Worm (Caenorhabditis elegans) whole organism, L4 larva: ENCODE measurements around the gene fbxa-63.

Source experiments
- F10B5.3 ChIP-seq: sonication (generic microtip); optimal IDR thresholded peaks from 2 replicates; lab custom pipeline; 2016; ENCODE audit warnings: mild to moderate bottlenecking, missing genetic modification characterization, missing compliant biosample characterization
- F49E8.2 ChIP-seq: sonication (generic microtip); optimal IDR thresholded peaks from 2 replicates; lab custom pipeline; 2016; ENCODE audit warnings: missing compliant biosample characterization, mild to moderate bottlenecking, missing genetic modification characterization, borderline replicate concordance
- R02D3.7 ChIP-seq: fragments of 150-350 bp; sonication (generic microtip); optimal IDR thresholded peaks from 3 replicates; lab custom pipeline; 2014; ENCODE audit warnings: missing biosample characterization, missing genetic modification characterization
- T26A8.4 ChIP-seq: fragments of 200-800 bp; sonication (Bioruptor generic); IDR thresholded peaks from 2 replicates; pipeline ENCODE4 v1.3.6; 2022; ENCODE audit warnings: missing genetic modification characterization, missing compliant biosample characterization
- Y105C5A.15 ChIP-seq: fragments of 200-800 bp; sonication (Bioruptor generic); IDR thresholded peaks from 2 replicates; pipeline ENCODE4 v1.3.6; 2022; ENCODE audit warnings: missing genetic modification characterization, missing compliant biosample characterization
- Y5F2A.4 ChIP-seq: fragments of 200-800 bp; sonication (Bioruptor generic); optimal IDR thresholded peaks from 2 replicates; lab custom pipeline; 2018; ENCODE audit warnings: mild to moderate bottlenecking, missing genetic modification characterization, missing compliant biosample characterization
- ZK337.2 ChIP-seq: fragments of 200-800 bp; sonication (Bioruptor generic); IDR thresholded peaks from 2 replicates; pipeline ENCODE4 v1.3.6; 2022; ENCODE audit warnings: missing genetic modification reagents, missing genetic modification characterization, missing compliant biosample characterization
- aha-1 ChIP-seq: fragments of 150-350 bp; peaks from one replicate; lab custom pipeline; 2014; ENCODE audit warnings: missing biosample characterization, missing genetic modification characterization
- ama-1 ChIP-seq: fragments of 150-350 bp; optimal IDR thresholded peaks from 2 replicates; lab custom pipeline; 2014; ENCODE audit warnings: inconsistent platforms, mixed read lengths
- ceh-20 ChIP-seq: fragments of 200-800 bp; sonication (Bioruptor generic); IDR thresholded peaks from 2 replicates; pipeline ENCODE4 v1.3.6; 2022; ENCODE audit warnings: missing genetic modification reagents, missing genetic modification characterization, missing compliant biosample characterization
- ceh-32 ChIP-seq: sonication (generic microtip); optimal IDR thresholded peaks from 2 replicates; lab custom pipeline; 2016; ENCODE audit warnings: mild to moderate bottlenecking, missing genetic modification characterization, missing compliant biosample characterization; ENCODE audit not compliant: poor library complexity
- ceh-62 ChIP-seq: sonication (generic microtip); optimal IDR thresholded peaks from 2 replicates; lab custom pipeline; 2017; ENCODE audit warnings: missing biosample characterization, missing genetic modification characterization
- ceh-82 ChIP-seq: sonication (generic microtip); optimal IDR thresholded peaks from 2 replicates; lab custom pipeline; 2017; ENCODE audit warnings: missing biosample characterization, missing genetic modification characterization
- cey-2 ChIP-seq: sonication (generic microtip); optimal IDR thresholded peaks from 3 replicates; lab custom pipeline; 2017; ENCODE audit warnings: missing genetic modification characterization, mild to moderate bottlenecking, missing compliant biosample characterization, antibody characterized with exemption, borderline replicate concordance; ENCODE audit not compliant: insufficient read depth
- daf-19 ChIP-seq: fragments of 200-800 bp; sonication (Bioruptor generic); conservative IDR thresholded peaks from 2 replicates; pipeline ENCODE4 v1.3.6; 2022; ENCODE audit warnings: missing genetic modification characterization, missing compliant biosample characterization
- dpl-1 ChIP-seq: fragments of 150-350 bp; optimal IDR thresholded peaks from 2 replicates; lab custom pipeline; 2014; ENCODE audit warnings: missing biosample characterization, missing genetic modification reagents, missing genetic modification characterization
- egl-43 ChIP-seq: fragments of 200-800 bp; sonication (Bioruptor generic); IDR thresholded peaks from 2 replicates; pipeline ENCODE4 v1.3.6; 2022; ENCODE audit warnings: missing genetic modification reagents, missing genetic modification characterization, missing compliant biosample characterization
- hif-1 ChIP-seq, 2 experiments: sonication (generic microtip); optimal IDR thresholded peaks; 2 replicates each; lab custom pipeline; 2016 to 2017; ENCODE audit warnings: missing compliant biosample characterization in 2 of 2, missing genetic modification characterization in 2 of 2, missing genetic modification reagents in 2 of 2, missing genotype in 2 of 2, mild to moderate bottlenecking in 1 of 2
- hlh-11 ChIP-seq: fragments of 200-800 bp; sonication (Bioruptor generic); optimal IDR thresholded peaks from 2 replicates; lab custom pipeline; 2018; ENCODE audit warnings: mild to moderate bottlenecking, missing genetic modification characterization, missing compliant biosample characterization
- hmg-1.1 ChIP-seq: fragments of 200-800 bp; sonication (Bioruptor generic); IDR thresholded peaks from 2 replicates; pipeline ENCODE4 v1.3.6; 2022; ENCODE audit warnings: missing genetic modification reagents, missing genetic modification characterization, missing compliant biosample characterization
- jun-1 ChIP-seq: fragments of 150-350 bp; optimal IDR thresholded peaks from 2 replicates; lab custom pipeline; 2014; ENCODE audit warnings: missing biosample characterization, missing genetic modification reagents, missing genetic modification characterization
- lin-1 ChIP-seq: fragments of 200-800 bp; sonication (Bioruptor generic); IDR thresholded peaks from 2 replicates; pipeline ENCODE4 v1.3.6; 2022; ENCODE audit warnings: missing genetic modification reagents, missing genetic modification characterization, missing compliant biosample characterization
- lin-13 ChIP-seq: fragments of 150-350 bp; optimal IDR thresholded peaks from 2 replicates; lab custom pipeline; 2014; ENCODE audit warnings: missing biosample characterization, missing genetic modification reagents, missing genetic modification characterization
- lin-15B ChIP-seq: fragments of 150-350 bp; sonication (generic microtip); optimal IDR thresholded peaks from 3 replicates; lab custom pipeline; 2014; ENCODE audit warnings: missing biosample characterization, missing genetic modification characterization
- lin-29 ChIP-seq: fragments of 200-800 bp; sonication (Bioruptor generic); IDR thresholded peaks from 2 replicates; pipeline ENCODE4 v1.3.6; 2022; ENCODE audit warnings: missing genetic modification reagents, missing genetic modification characterization, missing compliant biosample characterization
- lir-3 ChIP-seq: sonication (generic microtip); optimal IDR thresholded peaks from 2 replicates; lab custom pipeline; 2016; ENCODE audit warnings: mild to moderate bottlenecking, missing genetic modification characterization, missing compliant biosample characterization
- lsy-2 ChIP-seq, 2 experiments: fragments of 150-350 bp in 1 of 2; sonication (generic microtip) in 1 of 2; optimal IDR thresholded peaks; 2 replicates each; lab custom pipeline; 2014 to 2017; ENCODE audit warnings: missing biosample characterization in 2 of 2, missing genetic modification characterization in 2 of 2
- madf-5 ChIP-seq, 2 experiments: fragments of 200-800 bp; sonication (Bioruptor generic); IDR thresholded peaks; 2 replicates each; pipeline ENCODE4 v1.3.6; 2022; ENCODE audit warnings: missing compliant biosample characterization in 2 of 2, missing genetic modification characterization in 2 of 2
- madf-9 ChIP-seq: fragments of 200-800 bp; sonication (Bioruptor generic); conservative IDR thresholded peaks from 2 replicates; pipeline ENCODE4 v1.3.6; 2022; ENCODE audit warnings: missing genetic modification reagents, missing genetic modification characterization, missing compliant biosample characterization
- mes-2 ChIP-seq: sonication (generic microtip); optimal IDR thresholded peaks from 2 replicates; lab custom pipeline; 2016; ENCODE audit warnings: missing genotype, mild to moderate bottlenecking, missing genetic modification characterization, missing compliant biosample characterization; ENCODE audit not compliant: poor library complexity, severe bottlenecking
- mxl-3 ChIP-seq: fragments of 200-800 bp; sonication (Bioruptor generic); optimal IDR thresholded peaks from 2 replicates; lab custom pipeline; 2018; ENCODE audit warnings: mild to moderate bottlenecking, missing genetic modification characterization, missing compliant biosample characterization
- nhr-10 ChIP-seq: fragments of 150-350 bp; optimal IDR thresholded peaks from 2 replicates; lab custom pipeline; 2014; ENCODE audit warnings: missing biosample characterization, missing genetic modification characterization
- nhr-11 ChIP-seq: fragments of 150-350 bp; optimal IDR thresholded peaks from 2 replicates; lab custom pipeline; 2014; ENCODE audit warnings: missing biosample characterization, missing genetic modification characterization
- nhr-111 ChIP-seq: fragments of 200-800 bp; sonication (Bioruptor generic); optimal IDR thresholded peaks from 2 replicates; lab custom pipeline; 2018; ENCODE audit warnings: mild to moderate bottlenecking, missing genetic modification characterization, missing compliant biosample characterization
- nhr-25 ChIP-seq: sonication (generic microtip); optimal IDR thresholded peaks from 2 replicates; lab custom pipeline; 2017; ENCODE audit warnings: missing genetic modification characterization, mild to moderate bottlenecking, missing compliant biosample characterization, antibody characterized with exemption, moderate library complexity, borderline replicate concordance; ENCODE audit not compliant: insufficient read depth
- nhr-41 ChIP-seq: fragments of 200-800 bp; sonication (Bioruptor generic); IDR thresholded peaks from 2 replicates; pipeline ENCODE4 v1.3.6; 2022; ENCODE audit warnings: missing genetic modification reagents, missing genetic modification characterization, missing compliant biosample characterization
- nhr-48 ChIP-seq: sonication (generic microtip); optimal IDR thresholded peaks from 2 replicates; lab custom pipeline; 2016; ENCODE audit warnings: mild to moderate bottlenecking, missing genetic modification characterization, missing compliant biosample characterization
- pha-4 ChIP-seq, 2 experiments: fragments of 150-350 bp in 1 of 2; fragments of 200-800 bp in 1 of 2; sonication (Bioruptor generic) in 1 of 2; IDR thresholded peaks in 1 of 2; optimal IDR thresholded peaks in 1 of 2; 2 replicates each; pipeline versions ENCODE4 v1.3.6 to Lab custom; 2014 to 2022; ENCODE audit warnings: missing genetic modification characterization in 2 of 2, missing genetic modification reagents in 2 of 2, missing biosample characterization in 1 of 2, missing compliant biosample characterization in 1 of 2
- php-3 ChIP-seq: fragments of 200-800 bp; sonication (Bioruptor generic); IDR thresholded peaks from 2 replicates; pipeline ENCODE4 v1.3.6; 2022; ENCODE audit warnings: missing genetic modification reagents, missing genetic modification characterization, missing compliant biosample characterization
- saeg-2 ChIP-seq: fragments of 200-800 bp; sonication (Bioruptor generic); IDR thresholded peaks from 2 replicates; pipeline ENCODE4 v1.3.6; 2022; ENCODE audit warnings: missing genetic modification reagents, missing genetic modification characterization, missing compliant biosample characterization
- snpc-1.2 ChIP-seq: fragments of 200-800 bp; sonication (Bioruptor generic); IDR thresholded peaks from 2 replicates; pipeline ENCODE4 v1.3.6; 2022; ENCODE audit warnings: missing genetic modification reagents, missing genetic modification characterization, missing compliant biosample characterization
- spr-1 ChIP-seq: sonication (generic microtip); optimal IDR thresholded peaks from 2 replicates; lab custom pipeline; 2016; ENCODE audit warnings: mild to moderate bottlenecking, missing genetic modification characterization, missing compliant biosample characterization
- spr-3 ChIP-seq: fragments of 200-800 bp; sonication (Bioruptor generic); optimal IDR thresholded peaks from 2 replicates; lab custom pipeline; 2018; ENCODE audit warnings: mild to moderate bottlenecking, missing genetic modification characterization, missing compliant biosample characterization
- tag-97 ChIP-seq: fragments of 200-800 bp; sonication (Bioruptor generic); IDR thresholded peaks from 2 replicates; pipeline ENCODE4 v1.3.6; 2022; ENCODE audit warnings: missing genetic modification characterization, missing compliant biosample characterization
- tra-1 ChIP-seq: fragments of 200-800 bp; sonication (Bioruptor generic); IDR thresholded peaks from 2 replicates; pipeline ENCODE4 v1.3.6; 2022; ENCODE audit warnings: missing genetic modification reagents, missing genetic modification characterization, missing compliant biosample characterization
- unc-39 ChIP-seq: sonication (generic microtip); optimal IDR thresholded peaks from 2 replicates; lab custom pipeline; 2017; ENCODE audit warnings: missing biosample characterization, missing genetic modification characterization
- zag-1 ChIP-seq: fragments of 150-350 bp; optimal IDR thresholded peaks from 2 replicates; lab custom pipeline; 2014; ENCODE audit warnings: missing biosample characterization, missing genetic modification characterization
- ztf-11 ChIP-seq: fragments of 150-350 bp; optimal IDR thresholded peaks from 2 replicates; lab custom pipeline; 2014; ENCODE audit warnings: missing biosample characterization, missing genetic modification characterization
- ztf-7 ChIP-seq: fragments of 150-350 bp; optimal IDR thresholded peaks from 2 replicates; lab custom pipeline; 2014; ENCODE audit warnings: missing biosample characterization, missing genetic modification characterization

Gene fbxa-63

ce11 chrIII:1201958-1202596, 41.2 kb upstream of the fbxa-63 start, which contains the start of the genes mrpl-45 and Y119D3B.12:
mrpl-45 (minus strand) TSS chrIII:1202008.
Y119D3B.12 (plus strand) TSS chrIII:1202546.
- TF ChIP-seq ceh-32 (tag; lab: Kevin White, UChicago) (no peak), lir-3 (no peak), tra-1 (peak; percentile 44; the same call in 1 of the 2 replicates), tag-97 (no peak), ztf-11 (tag; lab: Kevin White, UChicago) (no peak), nhr-25 (tag; lab: Kevin White, UChicago) (no peak), hlh-11 (peak; percentile 54), F10B5.3 (tag; lab: Kevin White, UChicago) (no peak), snpc-1.2 (GFP tag; lab: Robert Waterston, UW) (no peak), spr-3 (no peak), ztf-7 (tag; lab: Kevin White, UChicago) (no peak), nhr-48 (tag; lab: Kevin White, UChicago) (no peak), T26A8.4 (0 out of 2 replicates have a peak, but pooled peaks have one; percentile 45), ceh-62 (no peak), zag-1 (tag; lab: Kevin White, UChicago) (no peak), Y105C5A.15 (no peak), mes-2 (tag; lab: Kevin White, UChicago) (peak; percentile 88), saeg-2 (GFP tag; lab: Robert Waterston, UW) (no peak), lin-29 (GFP tag; lab: Robert Waterston, UW) (no peak), Y5F2A.4 (no peak), pha-4 (GFP tag; IDR thresholded peaks at IDR 0.05; lab: Robert Waterston, UW) (peak; percentile 36; the same call in 1 of the 2 replicates), pha-4 (tag; optimal IDR thresholded peaks at IDR 0.05; lab: Kevin White, UChicago) (no peak), daf-19 (GFP tag; lab: Robert Waterston, UW) (no peak), nhr-11 (tag; lab: Kevin White, UChicago) (peak; percentile 22), php-3 (0 out of 2 replicates have a peak, but pooled peaks have one; percentile 38), jun-1 (tag; lab: Kevin White, UChicago) (peak; percentile 16), nhr-111 (no peak), cey-2 (tag; lab: Kevin White, UChicago) (no peak), hmg-1.1 (peak; percentile 65), unc-39 (tag; lab: Kevin White, UChicago) (no peak), F49E8.2 (no peak), lin-13 (GFP tag; lab: Kevin White, UChicago) (peak; percentile 58), nhr-10 (no peak), nhr-41 (no peak), egl-43 (no peak), dpl-1 (GFP tag; lab: Kevin White, UChicago) (peak; percentile 81), ZK337.2 (GFP tag; lab: Robert Waterston, UW) (no peak), ceh-20 (GFP tag; lab: Robert Waterston, UW) (0 out of 2 replicates have a peak, but pooled peaks have one; percentile 18), madf-5 (GFP tag; IDR thresholded peaks at IDR 0.05; lab: Robert Waterston, UW) (no peak), mxl-3 (GFP tag; lab: Kevin White, UChicago) (no peak), spr-1 (tag; lab: Kevin White, UChicago) (peak; percentile 9), madf-9 (GFP tag; lab: Robert Waterston, UW) (no peak), ama-1 (lab: Kevin White, UChicago) (peak; percentile 2), lsy-2 (tag; optimal IDR thresholded peaks at IDR 0.05; lab: Kevin White, UChicago) (peak in 1 of 2 experiments; percentile 88), lin-1 (no peak), R02D3.7 (no peak), lin-15B (tag; lab: Kevin White, UChicago) (peak; percentile 36), aha-1 (tag; lab: Kevin White, UChicago) (peak; percentile 38), ceh-82 (tag; lab: Kevin White, UChicago) (no peak), hif-1 (tag; optimal IDR thresholded peaks at IDR 0.05; lab: Kevin White, UChicago) (peak in 1 of 2 experiments; percentile 55)
